Worm (Caenorhabditis elegans): Measurements from ENCODE around the gene K01A6.8.
A peak's percentile ranks its signal among the peaks of the same experiment; 100 is the strongest.

K01A6.8 gene

ce11 chrIV:11692071-11692673, 45.0 kb downstream of the K01A6.8 start:
- TF ChIP-seq unc-62 (GFP tag; optimal IDR thresholded peaks at IDR 0.05) (no peak), fkh-8 (tag; optimal IDR thresholded peaks at IDR 0.05) (peak; percentile 29), efl-3 (GFP tag; optimal IDR thresholded peaks at IDR 0.05) (no peak), lin-14 (GFP tag; optimal IDR thresholded peaks at IDR 0.05) (peak; percentile 95), hlh-4 (tag; optimal IDR thresholded peaks at IDR 0.05) (no peak), C16A3.4 (tag; optimal IDR thresholded peaks at IDR 0.05) (peak; percentile 76), ceh-8 (GFP tag; optimal IDR thresholded peaks at IDR 0.05) (no peak), ces-1 (GFP tag; optimal IDR thresholded peaks at IDR 0.05) (peak; percentile 88), nhr-90 (tag; optimal IDR thresholded peaks at IDR 0.05; ENCODE audit: poor library complexity) (peak; percentile 77), nhr-77 (tag; optimal IDR thresholded peaks at IDR 0.05) (peak; percentile 87), ama-1 (optimal IDR thresholded peaks at IDR 0.05) (no peak), lin-15B (tag; optimal IDR thresholded peaks at IDR 0.05) (no peak), fos-1 (tag; optimal IDR thresholded peaks at IDR 0.05) (no peak), elt-3 (tag; optimal IDR thresholded peaks at IDR 0.05) (peak in 5 of 6 experiments; percentile 2 to 84 (median 31)), elt-2 (tag; optimal IDR thresholded peaks at IDR 0.05) (peak; percentile 85), lir-3 (tag; optimal IDR thresholded peaks at IDR 0.05; ENCODE audit: poor library complexity) (peak; percentile 20), irx-1 (tag; optimal IDR thresholded peaks at IDR 0.05) (peak; percentile 25), hlh-17 (GFP tag; optimal IDR thresholded peaks at IDR 0.05; ENCODE audit: borderline replicate concordance) (no peak), pag-3 (tag; optimal IDR thresholded peaks at IDR 0.05; ENCODE audit: borderline replicate concordance, insufficient read depth) (no peak), nhr-76 (tag; optimal IDR thresholded peaks at IDR 0.05) (no peak), nhr-85 (tag) (peak; percentile 86), nhr-11 (tag; optimal IDR thresholded peaks at IDR 0.05) (no peak), aly-2 (tag; optimal IDR thresholded peaks at IDR 0.05) (no peak), swsn-7 (tag; optimal IDR thresholded peaks at IDR 0.05) (peak; percentile 74), fkh-4 (tag; optimal IDR thresholded peaks at IDR 0.05; ENCODE audit: borderline replicate concordance) (no peak), snpc-4 (tag; optimal IDR thresholded peaks at IDR 0.05) (peak; percentile 31), skn-1 (tag; optimal IDR thresholded peaks at IDR 0.05) (peak; percentile 60), aha-1 (tag; optimal IDR thresholded peaks at IDR 0.05) (no peak), nhr-71 (tag; optimal IDR thresholded peaks at IDR 0.05) (peak; percentile 87), efl-1 (optimal IDR thresholded peaks at IDR 0.05) (peak; percentile 63 to 70), efl-1 (GFP tag; optimal IDR thresholded peaks at IDR 0.05 in 1 of 2) (peak; percentile 26 to 70), fkh-10 (GFP tag; optimal IDR thresholded peaks at IDR 0.05) (peak; percentile 61), pax-3 (tag; optimal IDR thresholded peaks at IDR 0.05) (no peak), mef-2 (tag; optimal IDR thresholded peaks at IDR 0.05) (peak; percentile 9), tlp-1 (tag; optimal IDR thresholded peaks at IDR 0.05) (no peak), egl-13 (tag; optimal IDR thresholded peaks at IDR 0.05) (peak; percentile 62), grh-1 (GFP tag; IDR thresholded peaks at IDR 0.05) (no peak), ceh-90 (tag; optimal IDR thresholded peaks at IDR 0.05) (no peak), snu-23 (GFP tag; optimal IDR thresholded peaks at IDR 0.05) (peak; percentile 88), ztf-11 (tag; optimal IDR thresholded peaks at IDR 0.05) (no peak), C34B4.2 (tag; optimal IDR thresholded peaks at IDR 0.05) (no peak), ztf-4 (tag; optimal IDR thresholded peaks at IDR 0.05) (peak; percentile 22), nhr-12 (tag; optimal IDR thresholded peaks at IDR 0.05) (no peak), nhr-20 (tag; optimal IDR thresholded peaks at IDR 0.05) (peak; percentile 85), vab-15 (tag; optimal IDR thresholded peaks at IDR 0.05) (no peak), pqm-1 (tag; optimal IDR thresholded peaks at IDR 0.05) (no peak), nhr-84 (tag; optimal IDR thresholded peaks at IDR 0.05) (no peak), mep-1 (tag; optimal IDR thresholded peaks at IDR 0.05) (peak; percentile 80), dpl-1 (GFP tag; optimal IDR thresholded peaks at IDR 0.05) (peak; percentile 34 to 61 (median 48)), mab-9 (GFP tag; IDR thresholded peaks at IDR 0.05) (no peak), hpl-2 (GFP tag; optimal IDR thresholded peaks at IDR 0.05) (no peak), unc-86 (tag; optimal IDR thresholded peaks at IDR 0.05) (peak; percentile 58), sptf-1 (tag; optimal IDR thresholded peaks at IDR 0.05) (no peak)
